Worm (Caenorhabditis elegans) whole organism, early embryonic: Measurements from ENCODE around the gene F56C9.3.

Experiments used
- B0310.2 ChIP-seq: sonication (generic microtip); optimal IDR thresholded peaks from 2 replicates; lab custom pipeline; 2016; ENCODE audit warnings: mild to moderate bottlenecking, missing genetic modification characterization, missing compliant biosample characterization
- F13C5.2 ChIP-seq: sonication (generic microtip); optimal IDR thresholded peaks from 2 replicates; lab custom pipeline; 2017; ENCODE audit warnings: mild to moderate bottlenecking, missing genetic modification characterization, inconsistent platforms, missing compliant biosample characterization
- aly-1 ChIP-seq: sonication (generic microtip); optimal IDR thresholded peaks from 2 replicates; lab custom pipeline; 2016; ENCODE audit warnings: missing genetic modification characterization, missing compliant biosample characterization
- ama-1 ChIP-seq: fragments of 150-350 bp; optimal IDR thresholded peaks from 2 replicates; lab custom pipeline; 2014
- ceh-36 ChIP-seq: sonication (generic microtip); optimal IDR thresholded peaks from 2 replicates; lab custom pipeline; 2016; ENCODE audit warnings: missing genetic modification characterization, inconsistent platforms, missing compliant biosample characterization
- flt-1 ChIP-seq: fragments of 200-800 bp; sonication (Bioruptor generic); IDR thresholded peaks from 2 replicates; pipeline ENCODE4 v1.3.6; 2022; ENCODE audit warnings: missing genetic modification characterization, missing compliant biosample characterization
- hmbx-1 ChIP-seq: sonication (generic microtip); optimal IDR thresholded peaks from 2 replicates; lab custom pipeline; 2016; ENCODE audit warnings: mild to moderate bottlenecking, missing genetic modification characterization, missing compliant biosample characterization
- hnd-1 ChIP-seq: sonication (generic microtip); optimal IDR thresholded peaks from 2 replicates; lab custom pipeline; 2016; ENCODE audit warnings: missing genetic modification characterization, missing compliant biosample characterization
- pes-1 ChIP-seq: fragments of 200-800 bp; sonication (Bioruptor generic); IDR thresholded peaks from 2 replicates; pipeline ENCODE4 v1.3.6; 2022; ENCODE audit warnings: missing genetic modification reagents, missing genetic modification characterization, missing compliant biosample characterization
- sea-1 ChIP-seq: fragments of 200-800 bp; sonication (Bioruptor generic); conservative IDR thresholded peaks from 2 replicates; pipeline ENCODE4 v1.3.6; 2022; ENCODE audit warnings: missing genetic modification characterization, missing compliant biosample characterization
- tra-4 ChIP-seq: sonication (generic microtip); optimal IDR thresholded peaks from 2 replicates; lab custom pipeline; 2017; ENCODE audit warnings: missing genetic modification characterization, missing compliant biosample characterization

DNA sequence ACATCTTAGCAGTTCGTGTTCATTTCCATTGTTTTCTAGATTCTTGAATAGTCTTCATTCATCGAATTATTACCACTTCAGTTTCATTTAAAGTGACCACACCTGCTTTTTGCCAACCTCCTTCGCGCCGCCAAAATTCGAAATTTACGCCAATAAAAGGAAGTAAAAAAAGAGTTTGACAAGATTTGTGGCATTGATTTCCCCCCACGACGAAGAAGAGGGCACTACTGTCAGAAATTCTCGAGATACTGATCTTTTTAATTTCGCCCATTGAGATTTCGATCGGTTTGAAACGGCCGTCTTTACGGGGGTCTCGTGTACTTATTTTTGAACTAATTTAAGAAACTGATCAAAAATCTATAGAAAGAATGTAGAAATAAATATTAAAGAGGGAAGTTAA is 9.4 kb upstream of the F56C9.3 start:
- no peak for TF ChIP-seq ama-1 (lab: Kevin White, UChicago)
- no peak for TF ChIP-seq ceh-36 (tag; lab: Kevin White, UChicago)
- no peak for TF ChIP-seq tra-4
- no peak for TF ChIP-seq B0310.2
- TF ChIP-seq flt-1 = no peak
- TF ChIP-seq F13C5.2 = no peak
- no peak for TF ChIP-seq sea-1
- TF ChIP-seq pes-1 (GFP tag; lab: Robert Waterston, UW) = no peak
- TF ChIP-seq hmbx-1 (tag; lab: Kevin White, UChicago) = no peak
- no peak for TF ChIP-seq aly-1 (tag; lab: Kevin White, UChicago)
- TF ChIP-seq hnd-1 (tag; lab: Kevin White, UChicago) = no peak
